Fruit fly (Drosophila melanogaster) whole organism, embryonic: ENCODE measurements around the gene CG32271.

Experiments used
- CG10654 ChIP-seq: fragments of 200-800 bp; sonication (Bioruptor generic); optimal IDR thresholded peaks from 2 replicates; lab custom pipeline; 2016; ENCODE audit warnings: missing biosample characterization, missing genetic modification characterization
- CG11560 ChIP-seq: fragments of 200-800 bp; sonication (Bioruptor generic); IDR thresholded peaks from 3 replicates; pipeline ENCODE4 v1.3.6; 2022; ENCODE audit warnings: missing biosample characterization, missing genetic modification characterization
- CG14441 ChIP-seq: fragments of 200-800 bp; sonication (Bioruptor generic); IDR thresholded peaks from 2 replicates; pipeline ENCODE4 v1.3.6; 2022; ENCODE audit warnings: missing biosample characterization, missing genetic modification characterization
- CG14667 ChIP-seq: fragments of 200-800 bp; sonication (Bioruptor generic); IDR thresholded peaks from 2 replicates; pipeline ENCODE4 v1.3.6; 2022; ENCODE audit warnings: missing biosample characterization, missing genetic modification characterization
- CG1529 ChIP-seq: fragments of 200-800 bp; sonication (Bioruptor generic); optimal IDR thresholded peaks from 3 replicates; lab custom pipeline; 2018; ENCODE audit warnings: missing biosample characterization, missing genetic modification characterization
- CG1602 ChIP-seq: fragments of 200-800 bp; sonication (Bioruptor generic); optimal IDR thresholded peaks from 3 replicates; lab custom pipeline; 2016; ENCODE audit warnings: missing biosample characterization, missing genetic modification characterization
- CG16815 ChIP-seq: fragments of 200-800 bp; sonication (Bioruptor generic); optimal IDR thresholded peaks from 3 replicates; lab custom pipeline; 2017; ENCODE audit warnings: missing biosample characterization, mild to moderate bottlenecking, missing genetic modification characterization
- CG17912 ChIP-seq: fragments of 200-800 bp; sonication (Bioruptor generic); optimal IDR thresholded peaks from 2 replicates; lab custom pipeline; 2018; ENCODE audit warnings: missing biosample characterization, mild to moderate bottlenecking, missing genetic modification characterization
- CG18476 ChIP-seq: fragments of 200-800 bp; sonication (Bioruptor generic); optimal IDR thresholded peaks from 2 replicates; lab custom pipeline; 2016; ENCODE audit warnings: missing biosample characterization, mild to moderate bottlenecking, missing genetic modification characterization
- CG2120 ChIP-seq: fragments of 200-800 bp; sonication (Bioruptor generic); optimal IDR thresholded peaks from 3 replicates; lab custom pipeline; 2016; ENCODE audit warnings: missing biosample characterization, missing genetic modification characterization
- CG31388 ChIP-seq: fragments of 200-800 bp; sonication (Bioruptor generic); optimal IDR thresholded peaks from 2 replicates; lab custom pipeline; 2016; ENCODE audit warnings: missing biosample characterization, missing genetic modification characterization
- CG32772 ChIP-seq: fragments of 200-800 bp; sonication (Bioruptor generic); IDR thresholded peaks from 2 replicates; pipeline ENCODE4 v1.3.6; 2022; ENCODE audit warnings: missing biosample characterization, missing genetic modification characterization
- CG6175 ChIP-seq: fragments of 200-800 bp; sonication (Bioruptor generic); IDR thresholded peaks from 3 replicates; pipeline ENCODE4 v1.3.6; 2022; ENCODE audit warnings: missing biosample characterization, missing genetic modification characterization
- CG6683 ChIP-seq: fragments of 200-800 bp; sonication (Bioruptor generic); optimal IDR thresholded peaks from 2 replicates; lab custom pipeline; 2017; ENCODE audit warnings: missing biosample characterization, mild to moderate bottlenecking, missing genetic modification characterization, missing genetic modification reagents
- CG7271 ChIP-seq: fragments of 200-800 bp; sonication (Bioruptor generic); optimal IDR thresholded peaks from 2 replicates; lab custom pipeline; 2018; ENCODE audit warnings: missing biosample characterization, mild to moderate bottlenecking, missing genetic modification characterization, moderate library complexity
- CG7963 ChIP-seq: fragments of 200-800 bp; sonication (Bioruptor generic); IDR thresholded peaks from 3 replicates; pipeline ENCODE4 v1.3.6; 2022; ENCODE audit warnings: missing biosample characterization, missing genetic modification characterization; ENCODE audit not compliant: partially characterized antibody
- Camta ChIP-seq: fragments of 200-800 bp; sonication (Bioruptor generic); optimal IDR thresholded peaks from 2 replicates; lab custom pipeline; 2016; ENCODE audit warnings: missing biosample characterization, missing genetic modification characterization
- CkIIα-i1 ChIP-seq: fragments of 200-800 bp; sonication (Bioruptor generic); IDR thresholded peaks from 2 replicates; pipeline ENCODE4 v1.3.6; 2022; ENCODE audit warnings: missing biosample characterization, missing genetic modification characterization
- D19B ChIP-seq: fragments of 200-800 bp; sonication (Bioruptor generic); optimal IDR thresholded peaks from 2 replicates; lab custom pipeline; 2017; ENCODE audit warnings: missing biosample characterization, mild to moderate bottlenecking, missing genetic modification characterization
- Dref ChIP-seq: fragments of 200-800 bp; sonication (Bioruptor generic); IDR thresholded peaks from 2 replicates; pipeline ENCODE4 v1.3.6; 2022; ENCODE audit warnings: missing biosample characterization, missing genetic modification characterization
- Max ChIP-seq: fragments of 200-800 bp; sonication (Bioruptor generic); optimal IDR thresholded peaks from 2 replicates; lab custom pipeline; 2016; ENCODE audit warnings: missing biosample characterization, mild to moderate bottlenecking, missing genetic modification characterization
- Neu2 ChIP-seq: fragments of 200-800 bp; sonication (Bioruptor generic); optimal IDR thresholded peaks from 3 replicates; lab custom pipeline; 2016; ENCODE audit warnings: missing biosample characterization, missing genetic modification characterization, borderline replicate concordance
- NfI ChIP-seq: fragments of 200-800 bp; sonication (Bioruptor generic); optimal IDR thresholded peaks from 3 replicates; lab custom pipeline; 2018; ENCODE audit warnings: missing biosample characterization, mild to moderate bottlenecking, missing genetic modification characterization, moderate library complexity
- PHDP ChIP-seq: fragments of 200-800 bp; sonication (Bioruptor generic); optimal IDR thresholded peaks from 3 replicates; lab custom pipeline; 2018; ENCODE audit warnings: missing biosample characterization, mild to moderate bottlenecking, missing genetic modification characterization, moderate library complexity
- Sin3A ChIP-seq: fragments of >200 bp; optimal IDR thresholded peaks from 2 replicates; lab custom pipeline; 2018
- Six4 ChIP-seq: fragments of 200-800 bp; sonication (Bioruptor generic); optimal IDR thresholded peaks from 2 replicates; lab custom pipeline; 2016; ENCODE audit warnings: missing biosample characterization, missing genetic modification characterization
- Tbp ChIP-seq: fragments of >200 bp; optimal IDR thresholded peaks from 2 replicates; lab custom pipeline; 2018; ENCODE audit warnings: missing biosample characterization, missing genetic modification characterization
- bcd ChIP-seq: fragments of 200-800 bp; sonication (Bioruptor generic); optimal IDR thresholded peaks from 2 replicates; lab custom pipeline; 2017; ENCODE audit warnings: missing biosample characterization, mild to moderate bottlenecking, missing genetic modification characterization
- bigmax ChIP-seq: fragments of 200-800 bp; sonication (Bioruptor generic); optimal IDR thresholded peaks from 2 replicates; lab custom pipeline; 2018; ENCODE audit warnings: missing biosample characterization, mild to moderate bottlenecking, missing genetic modification characterization
- bowl ChIP-seq: fragments of 200-800 bp; sonication (Bioruptor generic); IDR thresholded peaks from 2 replicates; pipeline ENCODE4 v1.3.6; 2022; ENCODE audit warnings: missing biosample characterization, missing genetic modification characterization
- btn ChIP-seq: fragments of 200-800 bp; sonication (Bioruptor generic); optimal IDR thresholded peaks from 2 replicates; lab custom pipeline; 2016; ENCODE audit warnings: missing biosample characterization, missing genetic modification characterization
- corto ChIP-seq: fragments of 200-800 bp; sonication (Bioruptor generic); optimal IDR thresholded peaks from 2 replicates; lab custom pipeline; 2016; ENCODE audit warnings: missing biosample characterization, mild to moderate bottlenecking, missing genetic modification characterization, moderate library complexity
- crc ChIP-seq: fragments of 200-800 bp; sonication (Bioruptor generic); optimal IDR thresholded peaks from 2 replicates; lab custom pipeline; 2016; ENCODE audit warnings: missing biosample characterization, missing genetic modification characterization
- crol ChIP-seq: fragments of 200-800 bp; sonication (Bioruptor generic); IDR thresholded peaks from 2 replicates; pipeline ENCODE4 v1.3.6; 2022; ENCODE audit warnings: missing biosample characterization, missing genetic modification characterization
- dmrt99B ChIP-seq: fragments of 200-800 bp; sonication (Bioruptor generic); optimal IDR thresholded peaks from 2 replicates; lab custom pipeline; 2018; ENCODE audit warnings: missing biosample characterization, mild to moderate bottlenecking, missing genetic modification characterization, moderate library complexity
- fru ChIP-seq: fragments of >200 bp; optimal IDR thresholded peaks from 2 replicates; lab custom pipeline; 2017
- gce ChIP-seq: fragments of 200-800 bp; sonication (Bioruptor generic); IDR thresholded peaks from 3 replicates; pipeline ENCODE4 v1.3.6; 2022; ENCODE audit warnings: missing biosample characterization, missing genetic modification characterization
- gcm2 ChIP-seq: fragments of 200-800 bp; sonication (Bioruptor generic); optimal IDR thresholded peaks from 2 replicates; lab custom pipeline; 2016; ENCODE audit warnings: missing biosample characterization, missing genetic modification characterization
- gt ChIP-seq: fragments of 200-800 bp; sonication (Bioruptor generic); IDR thresholded peaks from 2 replicates; pipeline ENCODE4 v1.3.6; 2022; ENCODE audit warnings: missing biosample characterization, missing genetic modification characterization
- jing ChIP-seq: fragments of 200-800 bp; sonication (Bioruptor generic); optimal IDR thresholded peaks from 2 replicates; lab custom pipeline; 2018; ENCODE audit warnings: missing biosample characterization, mild to moderate bottlenecking, missing genetic modification characterization
- lov ChIP-seq, 2 experiments: fragments of 200-800 bp in 1 of 2; fragments of >200 bp in 1 of 2; sonication (Bioruptor generic) in 1 of 2; IDR thresholded peaks in 1 of 2; optimal IDR thresholded peaks in 1 of 2; 2 replicates in 1 of 2; 3 replicates in 1 of 2; pipeline versions ENCODE4 v1.3.6 to Lab custom; 2017 to 2022; ENCODE audit warnings: missing biosample characterization in 1 of 2, missing genetic modification characterization in 1 of 2
- nerfin-1 ChIP-seq: fragments of 200-800 bp; sonication (Bioruptor generic); optimal IDR thresholded peaks from 3 replicates; lab custom pipeline; 2019; ENCODE audit warnings: missing biosample characterization, mild to moderate bottlenecking, missing genetic modification characterization, moderate library complexity
- pfk ChIP-seq: fragments of 200-800 bp; sonication (Bioruptor generic); optimal IDR thresholded peaks from 2 replicates; lab custom pipeline; 2018; ENCODE audit warnings: missing biosample characterization, mild to moderate bottlenecking, missing genetic modification characterization, moderate library complexity
- salm ChIP-seq: fragments of 200-800 bp; sonication (Bioruptor generic); optimal IDR thresholded peaks from 2 replicates; lab custom pipeline; 2018; ENCODE audit warnings: missing biosample characterization, mild to moderate bottlenecking, missing genetic modification characterization
- stc ChIP-seq: fragments of 200-800 bp; sonication (Bioruptor generic); IDR thresholded peaks from 2 replicates; pipeline ENCODE4 v1.3.6; 2022; ENCODE audit warnings: missing biosample characterization, missing genetic modification characterization
- stwl ChIP-seq: fragments of 200-800 bp; sonication (Bioruptor generic); optimal IDR thresholded peaks from 3 replicates; lab custom pipeline; 2018; ENCODE audit warnings: missing biosample characterization, mild to moderate bottlenecking, missing genetic modification characterization, moderate library complexity
- tin ChIP-seq: fragments of 200-800 bp; sonication (Bioruptor generic); optimal IDR thresholded peaks from 3 replicates; lab custom pipeline; 2016; ENCODE audit warnings: missing biosample characterization, missing genetic modification characterization
- tna ChIP-seq: fragments of 200-800 bp; sonication (Bioruptor generic); IDR thresholded peaks from 2 replicates; pipeline ENCODE4 v1.3.6; 2022; ENCODE audit warnings: missing biosample characterization, missing genetic modification characterization; ENCODE audit not compliant: partially characterized antibody
- wek ChIP-seq: fragments of 200-800 bp; sonication (Bioruptor generic); optimal IDR thresholded peaks from 3 replicates; lab custom pipeline; 2018; ENCODE audit warnings: missing biosample characterization, mild to moderate bottlenecking, missing genetic modification characterization, moderate library complexity
- yki ChIP-seq: fragments of >200 bp; optimal IDR thresholded peaks from 3 replicates; lab custom pipeline; 2018

Gene CG32271

DNA sequence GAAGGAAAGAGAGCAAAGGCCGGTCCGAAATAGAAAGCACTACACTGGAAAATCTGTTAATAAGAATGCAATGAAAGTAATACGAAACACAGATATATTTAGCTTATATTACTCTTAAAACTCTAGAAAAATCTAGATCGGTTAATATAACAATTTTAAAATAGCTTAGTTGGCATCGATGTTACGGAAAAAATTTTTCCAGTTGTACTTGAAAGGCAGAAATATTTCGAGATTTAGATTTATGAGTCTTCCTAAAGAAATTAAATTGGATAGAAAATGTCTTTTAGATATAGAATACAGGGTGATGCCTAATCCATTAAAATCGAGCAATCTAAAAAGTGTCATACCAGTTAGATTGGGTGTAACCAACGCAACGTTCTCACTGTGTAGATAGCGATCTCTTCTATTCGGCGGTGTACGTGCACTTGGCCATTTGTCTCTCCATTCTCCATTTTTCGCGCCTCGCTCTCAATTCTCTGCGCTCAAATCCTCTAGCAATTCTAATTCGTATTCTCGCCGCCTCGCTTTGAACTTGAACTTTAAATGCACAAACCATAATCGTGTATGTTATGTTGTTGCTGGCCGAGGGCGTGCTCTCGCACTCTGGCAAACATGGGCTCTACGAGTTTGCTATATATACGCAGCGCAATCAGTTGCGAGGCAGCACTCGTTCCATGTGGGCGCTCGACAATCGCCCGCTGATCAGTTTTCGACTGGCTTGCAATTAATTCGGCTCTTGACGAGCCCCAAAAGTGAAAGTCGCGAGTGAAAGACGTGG, 47.2 kb upstream of the CG32271 start (continued):
- peak; percentile 94 for TF ChIP-seq Max (GFP tag; lab: Kevin White, UChicago)
- TF ChIP-seq wek (GFP tag; lab: Kevin White, UChicago): no peak
- no peak for TF ChIP-seq pfk
- peak; percentile 51; the same call in 1 of the 3 replicates for TF ChIP-seq CG6175
- TF ChIP-seq CG11560: peak; percentile 78
- TF ChIP-seq Sin3A (lab: Kevin White, UChicago): no peak
- peak; percentile 96 for TF ChIP-seq Camta (GFP tag; lab: Kevin White, UChicago)
- TF ChIP-seq btn (GFP tag; lab: Kevin White, UChicago): peak; percentile 86
- peak; percentile 72 for TF ChIP-seq CG32772 (GFP tag; lab: Robert Waterston, UW)
- peak; percentile 63 for TF ChIP-seq gt (GFP tag; lab: Robert Waterston, UW)
- peak; percentile 94 for TF ChIP-seq PHDP
- peak; percentile 96 for TF ChIP-seq dmrt99B
- TF ChIP-seq bigmax: no peak
- peak; percentile 92 for TF ChIP-seq nerfin-1
- TF ChIP-seq CG7963 (GFP tag; lab: Robert Waterston, UW): no peak
- TF ChIP-seq D19B (GFP tag; lab: Kevin White, UChicago): peak; percentile 88
- peak; percentile 42 for TF ChIP-seq CG7271 (tag; lab: Kevin White, UChicago)
- TF ChIP-seq Six4 (GFP tag; lab: Kevin White, UChicago): peak; percentile 94
- no peak for TF ChIP-seq stwl (tag; lab: Kevin White, UChicago)
- peak; percentile 93 for TF ChIP-seq NfI
- peak; percentile 90 for TF ChIP-seq gcm2 (GFP tag; lab: Kevin White, UChicago)
- peak; percentile 64 for TF ChIP-seq Neu2 (GFP tag; lab: Kevin White, UChicago)
- TF ChIP-seq CG18476 (GFP tag; lab: Kevin White, UChicago): peak; percentile 92
- TF ChIP-seq bowl (GFP tag; lab: Robert Waterston, UW): no peak; the same call in 1 of the 2 replicates
- peak; percentile 6 for TF ChIP-seq yki (lab: Kevin White, UChicago)
- TF ChIP-seq tna (GFP tag; lab: Robert Waterston, UW): peak; percentile 58; the same call in 1 of the 2 replicates
- peak; percentile 97 for TF ChIP-seq CG1602 (GFP tag; lab: Kevin White, UChicago)
- TF ChIP-seq gce (GFP tag; lab: Robert Waterston, UW): peak; percentile 77; the same call in 1 of the 3 replicates
- TF ChIP-seq Tbp: no peak
- no peak for TF ChIP-seq Dref
- TF ChIP-seq crc (GFP tag; lab: Kevin White, UChicago): peak; percentile 92
- no peak for TF ChIP-seq fru (lab: Kevin White, UChicago)
- peak; percentile 97 for TF ChIP-seq CG1529 (GFP tag; lab: Kevin White, UChicago)
- peak; percentile 88 for TF ChIP-seq jing (GFP tag; lab: Kevin White, UChicago)
- TF ChIP-seq CG17912 (GFP tag; lab: Kevin White, UChicago): peak; percentile 57
- TF ChIP-seq CG2120 (GFP tag; lab: Kevin White, UChicago): peak; percentile 98
- peak; percentile 83 for TF ChIP-seq CG14667 (GFP tag; lab: Robert Waterston, UW)
- peak; percentile 96 for TF ChIP-seq tin (GFP tag; lab: Kevin White, UChicago)
- TF ChIP-seq CG31388 (GFP tag; lab: Kevin White, UChicago): peak; percentile 78
- peak; percentile 97 for TF ChIP-seq CG16815 (GFP tag; lab: Kevin White, UChicago)
- peak; percentile 95 for TF ChIP-seq bcd (GFP tag; lab: Kevin White, UChicago)
- TF ChIP-seq crol: no peak
- TF ChIP-seq CG14441 (GFP tag; lab: Robert Waterston, UW): peak; percentile 84
- TF ChIP-seq corto (GFP tag; lab: Kevin White, UChicago): peak; percentile 37
- no peak for TF ChIP-seq lov (optimal IDR thresholded peaks at IDR 0.05; lab: Kevin White, UChicago)
- peak; percentile 61; the same call in 1 of the 3 replicates for TF ChIP-seq lov (GFP tag; IDR thresholded peaks at IDR 0.05; lab: Robert Waterston, UW)
- TF ChIP-seq CG6683 (GFP tag; lab: Kevin White, UChicago): peak; percentile 78
- TF ChIP-seq CkIIα-i1 (GFP tag; lab: Robert Waterston, UW): no peak
- peak; percentile 77 for TF ChIP-seq stc (GFP tag; lab: Robert Waterston, UW)
- TF ChIP-seq CG10654 (GFP tag; lab: Kevin White, UChicago): peak; percentile 83
- peak; percentile 79 for TF ChIP-seq salm (tag; lab: Kevin White, UChicago)
